Worm (Caenorhabditis elegans): ENCODE data around the gene igdb-3.

DNA sequence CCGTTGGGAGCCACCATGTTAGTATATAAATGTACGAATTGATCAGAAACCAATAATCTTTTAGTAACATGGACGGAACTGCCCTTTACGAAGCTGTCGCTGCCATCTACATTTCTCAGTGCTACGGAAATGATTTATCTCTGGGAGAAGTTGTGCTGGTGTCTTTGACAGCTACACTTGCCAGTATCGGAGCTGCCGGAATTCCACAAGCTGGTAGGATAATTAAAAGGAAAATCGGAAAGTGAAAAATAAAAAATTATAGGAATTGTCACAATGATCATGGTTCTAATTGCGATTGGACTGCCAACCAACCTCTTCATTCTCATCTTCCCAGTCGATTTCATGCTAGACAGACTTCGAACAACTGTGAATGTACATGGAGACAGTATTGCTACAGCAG is 20.6 kb downstream of the igdb-3 start:
- TF ChIP-seq aly-2 (tag; optimal IDR thresholded peaks at IDR 0.05) = no peak
- no peak for TF ChIP-seq fos-1 (tag; optimal IDR thresholded peaks at IDR 0.05)
- no peak for TF ChIP-seq alr-1 (tag; optimal IDR thresholded peaks at IDR 0.05)
- no peak for TF ChIP-seq unc-62 (GFP tag; optimal IDR thresholded peaks at IDR 0.05)
- TF ChIP-seq snpc-4 (tag; optimal IDR thresholded peaks at IDR 0.05) = no peak
- TF ChIP-seq nhr-25 (tag; optimal IDR thresholded peaks at IDR 0.05) = no peak
- TF ChIP-seq ztf-11 (tag; optimal IDR thresholded peaks at IDR 0.05) = no peak
- TF ChIP-seq nhr-77 (tag; optimal IDR thresholded peaks at IDR 0.05) = no peak
- no peak for TF ChIP-seq F13H6.1 (tag; optimal IDR thresholded peaks at IDR 0.05)
- TF ChIP-seq mdl-1 (tag; optimal IDR thresholded peaks at IDR 0.05) = no peak
- TF ChIP-seq sem-4 (tag; optimal IDR thresholded peaks at IDR 0.05) = no peak
- TF ChIP-seq lin-13 (GFP tag; optimal IDR thresholded peaks at IDR 0.05) = no peak
- TF ChIP-seq ztf-4 (tag; optimal IDR thresholded peaks at IDR 0.05) = no peak

Measured in whole organism, L2 larva.